Fruit fly (Drosophila melanogaster): ENCODE results near the gene CG14259.

Gene CG14259

dm6 chr3R:27137914-27138323 lies 43.6 kb downstream of the CG14259 start (continued):
- TF ChIP-seq CG10654 (GFP tag; optimal IDR thresholded peaks at IDR 0.05): peak; percentile 42
- no peak for TF ChIP-seq CG2129 (GFP tag; IDR thresholded peaks at IDR 0.05; ENCODE audit: partially characterized antibody)
- TF ChIP-seq H2.0 (GFP tag; IDR thresholded peaks at IDR 0.05): no peak
- TF ChIP-seq gce (GFP tag; IDR thresholded peaks at IDR 0.05): no peak
- TF ChIP-seq CG4707 (GFP tag; optimal IDR thresholded peaks at IDR 0.05): peak; percentile 54
- TF ChIP-seq mam (GFP tag; optimal IDR thresholded peaks at IDR 0.05): no peak
- peak; percentile 40 for TF ChIP-seq gem (tag; optimal IDR thresholded peaks at IDR 0.05)
- TF ChIP-seq Ada2b (GFP tag; IDR thresholded peaks at IDR 0.05): no peak
- TF ChIP-seq CG12155 (GFP tag; optimal IDR thresholded peaks at IDR 0.05): no peak
- no peak for TF ChIP-seq nmo (GFP tag; optimal IDR thresholded peaks at IDR 0.05)
- TF ChIP-seq grn (GFP tag; optimal IDR thresholded peaks at IDR 0.05): no peak
- TF ChIP-seq CG32532 (GFP tag; IDR thresholded peaks at IDR 0.05): no peak
- no peak for TF ChIP-seq CG12219 (GFP tag; optimal IDR thresholded peaks at IDR 0.05)
- TF ChIP-seq NC2α (GFP tag; optimal IDR thresholded peaks at IDR 0.05): no peak
- no peak for TF ChIP-seq CG14014 (GFP tag; IDR thresholded peaks at IDR 0.05)
- no peak for TF ChIP-seq CG17568 (GFP tag; optimal IDR thresholded peaks at IDR 0.05)
- TF ChIP-seq Hr39 (optimal IDR thresholded peaks at IDR 0.05): no peak
- no peak for TF ChIP-seq klu (GFP tag; IDR thresholded peaks at IDR 0.05)
- no peak for TF ChIP-seq Usf (GFP tag; optimal IDR thresholded peaks at IDR 0.05)
- peak; percentile 67 for TF ChIP-seq CG11723 (GFP tag; optimal IDR thresholded peaks at IDR 0.05)
- no peak for TF ChIP-seq knrl (GFP tag; IDR thresholded peaks at IDR 0.05; ENCODE audit: partially characterized antibody)
- no peak for TF ChIP-seq CG14441 (GFP tag; IDR thresholded peaks at IDR 0.05)
- peak; percentile 36 for TF ChIP-seq CG8359 (GFP tag; optimal IDR thresholded peaks at IDR 0.05; ENCODE audit: borderline replicate concordance)
- TF ChIP-seq CkIIα-i1 (GFP tag; IDR thresholded peaks at IDR 0.05): no peak
- no peak for TF ChIP-seq corto (GFP tag; optimal IDR thresholded peaks at IDR 0.05)
- no peak for TF ChIP-seq slou (GFP tag; optimal IDR thresholded peaks at IDR 0.05)
- TF ChIP-seq CG8944 (GFP tag; optimal IDR thresholded peaks at IDR 0.05): no peak
- TF ChIP-seq CG12769 (tag; optimal IDR thresholded peaks at IDR 0.05): peak; percentile 45
- no peak for TF ChIP-seq MTF-1 (GFP tag; optimal IDR thresholded peaks at IDR 0.05; ENCODE audit: borderline replicate concordance)
- TF ChIP-seq unc-4 (GFP tag; IDR thresholded peaks at IDR 0.05; ENCODE audit: partially characterized antibody): no peak
- TF ChIP-seq Ptx1 (GFP tag; IDR thresholded peaks at IDR 0.05): no peak
- no peak for TF ChIP-seq CG13894 (tag; optimal IDR thresholded peaks at IDR 0.05)
- no peak for TF ChIP-seq Taf1 (GFP tag; IDR thresholded peaks at IDR 0.05)
- no peak for TF ChIP-seq Oli (tag; optimal IDR thresholded peaks at IDR 0.05)
- no peak for TF ChIP-seq ind (GFP tag; optimal IDR thresholded peaks at IDR 0.05)
- TF ChIP-seq D (optimal IDR thresholded peaks at IDR 0.05): no peak
- peak; percentile 60 for TF ChIP-seq D (GFP tag; optimal IDR thresholded peaks at IDR 0.05)
- TF ChIP-seq ac (GFP tag; optimal IDR thresholded peaks at IDR 0.05): no peak
- no peak for TF ChIP-seq CG14050 (GFP tag; IDR thresholded peaks at IDR 0.05)
- TF ChIP-seq BEAF-32 (GFP tag; optimal IDR thresholded peaks at IDR 0.05): no peak
- TF ChIP-seq abd-A (tag; optimal IDR thresholded peaks at IDR 0.05): no peak
- TF ChIP-seq row (GFP tag; IDR thresholded peaks at IDR 0.05): no peak
- no peak for TF ChIP-seq Doc2 (GFP tag; IDR thresholded peaks at IDR 0.05)
- no peak for TF ChIP-seq HLH4C (GFP tag; IDR thresholded peaks at IDR 0.05; ENCODE audit: partially characterized antibody)
- peak; percentile 71 for TF ChIP-seq fd64A (GFP tag; optimal IDR thresholded peaks at IDR 0.05)
- TF ChIP-seq Atf3 (GFP tag; optimal IDR thresholded peaks at IDR 0.05): no peak
- no peak for TF ChIP-seq E2f2 (GFP tag; IDR thresholded peaks at IDR 0.05)
- TF ChIP-seq tin (GFP tag; optimal IDR thresholded peaks at IDR 0.05): no peak
- TF ChIP-seq PHDP (tag; optimal IDR thresholded peaks at IDR 0.05): peak; percentile 30
- TF ChIP-seq danr (GFP tag; IDR thresholded peaks at IDR 0.05): no peak
- no peak for TF ChIP-seq B-H1 (GFP tag; IDR thresholded peaks at IDR 0.05)
- peak; percentile 9 for TF ChIP-seq CTCF (GFP tag; optimal IDR thresholded peaks at IDR 0.05)
- TF ChIP-seq CG17829 (tag; optimal IDR thresholded peaks at IDR 0.05): no peak
